Worm (Caenorhabditis elegans) whole organism, L1 larva: ENCODE data around the gene srh-245.

Experiments used
- Y116A8C.19 ChIP-seq: sonication (generic microtip); optimal IDR thresholded peaks from 2 replicates; lab custom pipeline; 2016; ENCODE audit warnings: missing compliant biosample characterization, missing genetic modification characterization, borderline replicate concordance
- blmp-1 ChIP-seq: fragments of 150-350 bp; optimal IDR thresholded peaks from 2 replicates; lab custom pipeline; 2014; ENCODE audit warnings: missing biosample characterization, missing genetic modification characterization
- ceh-8 ChIP-seq: fragments of 200-800 bp; sonication (Bioruptor generic); optimal IDR thresholded peaks from 2 replicates; lab custom pipeline; 2018; ENCODE audit warnings: mild to moderate bottlenecking, missing genetic modification characterization, moderate library complexity, missing compliant biosample characterization
- ceh-82 ChIP-seq, 3 experiments: fragments of 150-350 bp in 1 of 3; sonication (generic microtip) in 2 of 3; optimal IDR thresholded peaks; 2 replicates each; lab custom pipeline; 2014 to 2017; ENCODE audit warnings: missing biosample characterization in 3 of 3, missing genetic modification characterization in 3 of 3
- ceh-90 ChIP-seq: sonication (generic microtip); optimal IDR thresholded peaks from 2 replicates; lab custom pipeline; 2016; ENCODE audit warnings: missing genetic modification characterization, missing compliant biosample characterization
- dpl-1 ChIP-seq, 3 experiments: fragments of 150-350 bp in 2 of 3; sonication (generic microtip) in 1 of 3; optimal IDR thresholded peaks; 2 replicates each; lab custom pipeline; 2014 to 2017; ENCODE audit warnings: missing biosample characterization in 3 of 3, missing genetic modification characterization in 3 of 3, missing genetic modification reagents in 3 of 3
- efl-1 ChIP-seq, 4 experiments: fragments of 150-350 bp; optimal IDR thresholded peaks in 3 of 4; peaks in 1 of 4; 1 replicate in 1 of 4; 2 replicates in 3 of 4; lab custom pipeline; 2014; ENCODE audit warnings: missing biosample characterization in 2 of 4, missing genetic modification characterization in 2 of 4, missing genetic modification reagents in 2 of 4
- egl-13 ChIP-seq: sonication (generic microtip); optimal IDR thresholded peaks from 2 replicates; lab custom pipeline; 2016; ENCODE audit warnings: missing genotype, missing genetic modification reagents, missing genetic modification characterization, missing compliant biosample characterization
- elt-2 ChIP-seq: sonication (generic microtip); optimal IDR thresholded peaks from 2 replicates; lab custom pipeline; 2016; ENCODE audit warnings: missing genetic modification characterization, mild to moderate bottlenecking, inconsistent platforms, missing compliant biosample characterization, missing genetic modification reagents
- elt-3 ChIP-seq, 6 experiments: fragments of 150-350 bp in 1 of 6; sonication (generic microtip); optimal IDR thresholded peaks; 2 replicates each; lab custom pipeline; 2017 to 2018; ENCODE audit warnings: missing biosample characterization in 6 of 6, missing genetic modification characterization in 6 of 6, inconsistent platforms in 1 of 6
- fkh-4 ChIP-seq: sonication (generic microtip); optimal IDR thresholded peaks from 2 replicates; lab custom pipeline; 2016; ENCODE audit warnings: missing compliant biosample characterization, missing genetic modification characterization, borderline replicate concordance
- hlh-17 ChIP-seq: fragments of 200-800 bp; sonication (Bioruptor generic); optimal IDR thresholded peaks from 2 replicates; lab custom pipeline; 2018; ENCODE audit warnings: missing genetic modification characterization, mild to moderate bottlenecking, missing compliant biosample characterization, moderate library complexity, borderline replicate concordance
- hlh-4 ChIP-seq: sonication (generic microtip); optimal IDR thresholded peaks from 2 replicates; lab custom pipeline; 2016; ENCODE audit warnings: mild to moderate bottlenecking, missing genetic modification characterization, missing compliant biosample characterization
- irx-1 ChIP-seq: sonication (generic microtip); optimal IDR thresholded peaks from 2 replicates; lab custom pipeline; 2016; ENCODE audit warnings: missing genetic modification characterization, missing compliant biosample characterization
- lin-35 ChIP-seq, 2 experiments: fragments of 150-350 bp; optimal IDR thresholded peaks; 2 replicates each; lab custom pipeline; 2014; ENCODE audit warnings: missing biosample characterization in 2 of 2, missing genetic modification characterization in 2 of 2, missing genetic modification reagents in 2 of 2
- mdl-1 ChIP-seq, 2 experiments: fragments of 150-350 bp; optimal IDR thresholded peaks; 2 replicates each; lab custom pipeline; 2014 to 2017; ENCODE audit warnings: missing biosample characterization in 2 of 2, missing genetic modification characterization in 2 of 2, inconsistent platforms in 1 of 2
- nhr-11 ChIP-seq: fragments of 150-350 bp; optimal IDR thresholded peaks from 2 replicates; lab custom pipeline; 2014; ENCODE audit warnings: missing biosample characterization, missing genetic modification characterization
- nhr-19 ChIP-seq: fragments of 200-800 bp; sonication (Bioruptor generic); conservative IDR thresholded peaks from 2 replicates; pipeline ENCODE4 v1.3.6; 2022; ENCODE audit warnings: missing genetic modification characterization, missing compliant biosample characterization
- nhr-20 ChIP-seq: sonication (generic microtip); optimal IDR thresholded peaks from 2 replicates; lab custom pipeline; 2016; ENCODE audit warnings: mild to moderate bottlenecking, missing genetic modification characterization, missing compliant biosample characterization
- nhr-237 ChIP-seq: fragments of 150-350 bp; optimal IDR thresholded peaks from 2 replicates; lab custom pipeline; 2014; ENCODE audit warnings: missing biosample characterization, missing genetic modification characterization
- nhr-28 ChIP-seq: fragments of 150-350 bp; optimal IDR thresholded peaks from 2 replicates; lab custom pipeline; 2014; ENCODE audit warnings: missing biosample characterization, missing genetic modification characterization
- nhr-47 ChIP-seq: sonication (generic microtip); optimal IDR thresholded peaks from 2 replicates; lab custom pipeline; 2016; ENCODE audit warnings: mild to moderate bottlenecking, missing genetic modification characterization, moderate library complexity, missing compliant biosample characterization
- nhr-84 ChIP-seq: sonication (generic microtip); optimal IDR thresholded peaks from 2 replicates; lab custom pipeline; 2017; ENCODE audit warnings: missing biosample characterization, missing genetic modification characterization
- nhr-85 ChIP-seq: sonication (generic microtip); peaks from one replicate; lab custom pipeline; 2016; ENCODE audit warnings: missing genetic modification characterization, inconsistent platforms, missing compliant biosample characterization
- skn-1 ChIP-seq: fragments of 150-350 bp; optimal IDR thresholded peaks from 2 replicates; lab custom pipeline; 2014; ENCODE audit warnings: missing biosample characterization, missing genetic modification characterization
- snpc-4 ChIP-seq: fragments of 150-350 bp; optimal IDR thresholded peaks from 2 replicates; lab custom pipeline; 2014; ENCODE audit warnings: missing biosample characterization, missing genetic modification characterization
- snu-23 ChIP-seq: sonication (generic microtip); optimal IDR thresholded peaks from 2 replicates; lab custom pipeline; 2016; ENCODE audit warnings: missing genetic modification characterization, missing compliant biosample characterization
- tlp-1 ChIP-seq: fragments of 150-350 bp; optimal IDR thresholded peaks from 2 replicates; lab custom pipeline; 2014; ENCODE audit warnings: missing biosample characterization, missing genetic modification characterization
- unc-130 ChIP-seq: fragments of 150-350 bp; optimal IDR thresholded peaks from 2 replicates; lab custom pipeline; 2017; ENCODE audit warnings: missing biosample characterization, missing genetic modification characterization, inconsistent platforms
- xbp-1 ChIP-seq: sonication (generic microtip); optimal IDR thresholded peaks from 2 replicates; lab custom pipeline; 2016; ENCODE audit warnings: missing genetic modification characterization, missing compliant biosample characterization
- ztf-11 ChIP-seq, 2 experiments: sonication (generic microtip); optimal IDR thresholded peaks; 2 replicates each; lab custom pipeline; 2016 to 2017; ENCODE audit warnings: missing genetic modification characterization in 2 of 2, missing biosample characterization in 1 of 2, missing compliant biosample characterization in 1 of 2
- ztf-4 ChIP-seq: fragments of 150-350 bp; optimal IDR thresholded peaks from 2 replicates; lab custom pipeline; 2014; ENCODE audit warnings: missing biosample characterization, missing genetic modification characterization

The srh-245 gene

ce11 chrV:679663-680062, 23.9 kb upstream of the srh-245 start, which contains the start of gene srx-22:
Gene srx-22 (plus strand): TSS chrV:679963.
- TF ChIP-seq ztf-4 (no peak), efl-1 (optimal IDR thresholded peaks at IDR 0.05; lab: Kevin White, UChicago) (no peak), efl-1 (GFP tag; optimal IDR thresholded peaks at IDR 0.05 in 1 of 2; lab: Kevin White, UChicago) (peak in 1 of 2 experiments; percentile 65)

ce11 chrV:676550-677084, 20.9 kb upstream of the srh-245 start, which contains the start of the genes fbxa-72 and srx-21:
Gene fbxa-72 (minus strand): TSS chrV:676753.
Gene srx-21 (plus strand): TSS chrV:677034.
- no peak for TF ChIP-seq ztf-11 (tag; optimal IDR thresholded peaks at IDR 0.05; lab: Kevin White, UChicago)
- peak; percentile 23 for TF ChIP-seq nhr-85
- no peak for TF ChIP-seq egl-13 (tag; lab: Kevin White, UChicago)
- TF ChIP-seq blmp-1 (tag; lab: Kevin White, UChicago) = peak; percentile 50

- TF ChIP-seq ceh-82 (tag; optimal IDR thresholded peaks at IDR 0.05; lab: Kevin White, UChicago) = no peak
- TF ChIP-seq snpc-4 (tag; lab: Kevin White, UChicago) = peak; percentile 27
Measured at ce11 chrV:676090-676489, 20.4 kb upstream of the srh-245 start.

- TF ChIP-seq nhr-84 (tag; lab: Kevin White, UChicago) = no peak
- TF ChIP-seq nhr-237 (tag; lab: Kevin White, UChicago) = no peak
- no peak for TF ChIP-seq ztf-11 (tag; optimal IDR thresholded peaks at IDR 0.05; lab: Kevin White, UChicago)
- TF ChIP-seq hlh-4 (tag; lab: Kevin White, UChicago) = no peak
- no peak for TF ChIP-seq Y116A8C.19 (tag; lab: Kevin White, UChicago)
- TF ChIP-seq tlp-1 (tag; lab: Kevin White, UChicago) = no peak
- no peak for TF ChIP-seq ceh-90
- TF ChIP-seq ztf-4 = no peak
- no peak for TF ChIP-seq dpl-1 (GFP tag; optimal IDR thresholded peaks at IDR 0.05; lab: Kevin White, UChicago)
- no peak for TF ChIP-seq efl-1 (optimal IDR thresholded peaks at IDR 0.05; lab: Kevin White, UChicago)
- no peak for TF ChIP-seq efl-1 (GFP tag; optimal IDR thresholded peaks at IDR 0.05 in 1 of 2; lab: Kevin White, UChicago)
Measured at ce11 chrV:674213-674612, 18.5 kb upstream of the srh-245 start, which contains the start of gene sru-25. Gene sru-25 (minus strand): TSS chrV:674313.

ce11 chrV:671342-671741, 15.6 kb upstream of the srh-245 start, which contains the start of gene sru-24:
Gene sru-24 (minus strand): TSS chrV:671442.
- TF ChIP-seq ceh-8 (GFP tag; lab: Kevin White, UChicago) (no peak), nhr-85 (peak; percentile 6)

ce11 chrV:667459-667858, 11.7 kb upstream of the srh-245 start, which contains the start of gene nhr-180:
Gene nhr-180 (minus strand): TSS chrV:667510.
- TF ChIP-seq nhr-19 (GFP tag; lab: Robert Waterston, UW) (0 out of 2 replicates have a peak, but pooled peaks have one; percentile 7), blmp-1 (tag; lab: Kevin White, UChicago) (peak; percentile 29), lin-35 (GFP tag; optimal IDR thresholded peaks at IDR 0.05; lab: Kevin White, UChicago) (peak in 1 of 2 experiments; percentile 52), xbp-1 (tag; lab: Kevin White, UChicago) (peak; percentile 17), hlh-17 (no peak), nhr-11 (no peak), fkh-4 (tag; lab: Kevin White, UChicago) (no peak), elt-3 (tag; optimal IDR thresholded peaks at IDR 0.05; lab: Kevin White, UChicago) (peak in 1 of 6 experiments; percentile 8), skn-1 (tag; lab: Kevin White, UChicago) (peak; percentile 0), nhr-20 (tag; lab: Kevin White, UChicago) (peak; percentile 14), mdl-1 (tag; optimal IDR thresholded peaks at IDR 0.05; lab: Kevin White, UChicago) (peak in 1 of 2 experiments; percentile 61), elt-2 (peak; percentile 8), nhr-47 (tag; lab: Kevin White, UChicago) (no peak), irx-1 (no peak), snu-23 (peak; percentile 27), unc-130 (tag; lab: Kevin White, UChicago) (no peak), nhr-28 (no peak), efl-1 (optimal IDR thresholded peaks at IDR 0.05; lab: Kevin White, UChicago) (no peak), efl-1 (GFP tag; optimal IDR thresholded peaks at IDR 0.05 in 1 of 2; lab: Kevin White, UChicago) (no peak), nhr-237 (tag; lab: Kevin White, UChicago) (no peak)
